Fruit fly (Drosophila melanogaster): ENCODE measurements around the gene moi.

Gene moi

DNA sequence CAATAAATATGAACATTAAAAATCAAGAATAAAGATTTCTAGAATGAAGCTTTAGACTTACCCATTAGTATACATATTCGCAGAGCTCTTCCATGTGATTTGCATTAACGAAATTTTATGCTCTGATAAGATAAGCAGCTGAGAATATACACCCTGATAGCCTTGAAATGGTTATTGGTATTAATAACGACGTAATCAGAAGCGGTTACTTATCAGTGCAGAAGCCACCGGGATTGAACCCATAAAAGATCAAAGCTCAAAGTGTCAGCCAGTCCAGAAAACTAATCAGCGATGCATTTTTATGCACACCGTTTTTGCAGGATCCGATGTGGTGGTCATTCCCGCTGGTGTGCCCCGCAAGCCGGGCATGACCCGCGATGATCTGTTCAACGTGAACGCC, 27.9 kb upstream of the moi start:
- no peak for TF ChIP-seq bbx (GFP tag; IDR thresholded peaks at IDR 0.05; ENCODE audit: partially characterized antibody)
- TF ChIP-seq exex (tag; optimal IDR thresholded peaks at IDR 0.05), result peak; percentile 80
- TF ChIP-seq nom (GFP tag; optimal IDR thresholded peaks at IDR 0.05), result peak; percentile 35
- no peak for TF ChIP-seq CG8281 (tag; optimal IDR thresholded peaks at IDR 0.05)
- TF ChIP-seq CG17186 (GFP tag; optimal IDR thresholded peaks at IDR 0.05), result no peak
- TF ChIP-seq Lpt (GFP tag; optimal IDR thresholded peaks at IDR 0.05), result no peak
- TF ChIP-seq Abd-B (GFP tag; optimal IDR thresholded peaks at IDR 0.05), result no peak
- no peak for TF ChIP-seq lab (GFP tag; optimal IDR thresholded peaks at IDR 0.05)

DNA sequence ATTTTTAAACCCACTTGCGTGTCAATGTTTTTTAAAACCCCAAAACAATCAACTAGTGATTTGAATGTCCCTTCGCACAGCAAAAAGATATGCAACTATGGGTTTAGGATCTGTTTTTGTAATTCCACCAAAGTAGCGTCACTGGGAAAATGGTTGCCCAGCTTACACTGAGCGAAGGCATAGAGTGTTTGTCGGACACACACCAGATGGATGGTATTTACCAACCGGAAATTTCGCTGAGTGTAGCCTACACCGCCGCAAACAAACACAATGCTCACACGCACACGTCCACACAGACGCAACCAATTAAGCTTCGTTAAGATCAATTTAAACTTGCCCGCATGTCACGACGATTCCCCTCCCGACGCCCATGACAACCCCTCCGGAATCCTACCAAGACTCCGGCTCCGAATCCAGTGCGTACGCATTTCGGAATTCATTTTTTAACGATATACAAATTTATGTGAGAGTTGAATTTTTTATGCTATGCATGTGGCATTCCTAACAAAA, 26.6 kb upstream of the moi start:
- TF ChIP-seq salm (tag; optimal IDR thresholded peaks at IDR 0.05) (no peak), crc (GFP tag; optimal IDR thresholded peaks at IDR 0.05) (no peak), tup (GFP tag; optimal IDR thresholded peaks at IDR 0.05) (no peak), ssp (GFP tag; IDR thresholded peaks at IDR 0.05) (no peak), E2f2 (GFP tag; IDR thresholded peaks at IDR 0.05) (no peak), ind (GFP tag; optimal IDR thresholded peaks at IDR 0.05) (no peak), slbo (GFP tag; IDR thresholded peaks at IDR 0.05) (peak; percentile 24; the same call in 1 of the 2 replicates), Fer2 (tag; optimal IDR thresholded peaks at IDR 0.05) (no peak), sr (GFP tag; IDR thresholded peaks at IDR 0.05) (no peak), CG12236 (GFP tag; optimal IDR thresholded peaks at IDR 0.05) (no peak), pita (GFP tag; optimal IDR thresholded peaks at IDR 0.05) (no peak), lbe (GFP tag; optimal IDR thresholded peaks at IDR 0.05) (no peak), dysf (GFP tag; IDR thresholded peaks at IDR 0.05) (0 out of 3 replicates have a peak, but pooled peaks have one; percentile 34), CG2712 (tag; optimal IDR thresholded peaks at IDR 0.05) (no peak), otp (GFP tag; IDR thresholded peaks at IDR 0.05) (0 out of 3 replicates have a peak, but pooled peaks have one; percentile 51), fd64A (GFP tag; optimal IDR thresholded peaks at IDR 0.05) (no peak), hb (GFP tag; IDR thresholded peaks at IDR 0.05; ENCODE audit: partially characterized antibody) (no peak), Hr78 (GFP tag; optimal IDR thresholded peaks at IDR 0.05) (no peak), CG34376 (GFP tag; optimal IDR thresholded peaks at IDR 0.05) (no peak), nmo (GFP tag; optimal IDR thresholded peaks at IDR 0.05) (no peak), exex (tag; optimal IDR thresholded peaks at IDR 0.05) (no peak), CG10959 (GFP tag; IDR thresholded peaks at IDR 0.05) (no peak), BEAF-32 (GFP tag; optimal IDR thresholded peaks at IDR 0.05) (no peak), Nf-YA (GFP tag; IDR thresholded peaks at IDR 0.05) (0 out of 2 replicates have a peak, but pooled peaks have one; percentile 23), MTF-1 (GFP tag; optimal IDR thresholded peaks at IDR 0.05; ENCODE audit: borderline replicate concordance) (no peak), zfh2 (GFP tag; optimal IDR thresholded peaks at IDR 0.05) (no peak), Vsx1 (GFP tag; optimal IDR thresholded peaks at IDR 0.05) (no peak), shn (GFP tag; optimal IDR thresholded peaks at IDR 0.05) (no peak), HLH3B (GFP tag; IDR thresholded peaks at IDR 0.05) (0 out of 2 replicates have a peak, but pooled peaks have one; percentile 21), crol (GFP tag; IDR thresholded peaks at IDR 0.05) (no peak), Side (GFP tag; optimal IDR thresholded peaks at IDR 0.05) (no peak), CG11504 (tag; optimal IDR thresholded peaks at IDR 0.05) (no peak), CG15514 (GFP tag; optimal IDR thresholded peaks at IDR 0.05) (no peak), bbx (GFP tag; IDR thresholded peaks at IDR 0.05; ENCODE audit: partially characterized antibody) (no peak), Trl (optimal IDR thresholded peaks at IDR 0.05) (no peak), Trl (GFP tag; optimal IDR thresholded peaks at IDR 0.05) (no peak), CG5180 (GFP tag; optimal IDR thresholded peaks at IDR 0.05) (no peak), CG9437 (GFP tag; optimal IDR thresholded peaks at IDR 0.05) (no peak), chm (GFP tag; IDR thresholded peaks at IDR 0.05) (peak; percentile 10; the same call in 1 of the 2 replicates), Myb (GFP tag; optimal IDR thresholded peaks at IDR 0.05) (no peak), CG15011 (GFP tag; optimal IDR thresholded peaks at IDR 0.05) (no peak), gce (GFP tag; IDR thresholded peaks at IDR 0.05) (no peak), CG3838 (GFP tag; optimal IDR thresholded peaks at IDR 0.05) (no peak)

Data from whole organism, embryonic.